Fruit fly (Drosophila melanogaster) whole organism, adult: ENCODE results near the gene Sox100B.

Experiments used
- CG11617 ChIP-seq: fragments of 200-800 bp; sonication (Bioruptor generic); optimal IDR thresholded peaks from 2 replicates; lab custom pipeline; 2017; ENCODE audit warnings: mild to moderate bottlenecking, missing biosample characterization, missing genetic modification reagents, missing genetic modification characterization
- CG12768 ChIP-seq: fragments of 200-800 bp; sonication (Bioruptor generic); optimal IDR thresholded peaks from 2 replicates; lab custom pipeline; 2017; ENCODE audit warnings: missing biosample characterization, missing genetic modification characterization, mild to moderate bottlenecking, moderate library complexity, missing genetic modification reagents
- CG14711 ChIP-seq: fragments of 200-800 bp; sonication (Bioruptor generic); optimal IDR thresholded peaks from 2 replicates; lab custom pipeline; 2018; ENCODE audit warnings: missing biosample characterization, mild to moderate bottlenecking, missing genetic modification characterization, moderate library complexity
- CG1620 ChIP-seq: fragments of 200-800 bp; sonication (Bioruptor generic); optimal IDR thresholded peaks from 2 replicates; lab custom pipeline; 2016; ENCODE audit warnings: missing biosample characterization, missing genetic modification characterization
- CG33017 ChIP-seq: fragments of 200-800 bp; sonication (Bioruptor generic); optimal IDR thresholded peaks from 2 replicates; lab custom pipeline; 2018; ENCODE audit warnings: missing biosample characterization, mild to moderate bottlenecking, missing genetic modification characterization, moderate library complexity
- CG5204 ChIP-seq: fragments of 200-800 bp; sonication (Bioruptor generic); optimal IDR thresholded peaks from 2 replicates; lab custom pipeline; 2016; ENCODE audit warnings: missing biosample characterization, missing genetic modification characterization
- CG7045 ChIP-seq: fragments of 200-800 bp; sonication (Bioruptor generic); optimal IDR thresholded peaks from 2 replicates; lab custom pipeline; 2017; ENCODE audit warnings: missing biosample characterization, mild to moderate bottlenecking, missing genetic modification characterization
- CG7101 ChIP-seq: fragments of 200-800 bp; sonication (Bioruptor generic); optimal IDR thresholded peaks from 2 replicates; lab custom pipeline; 2018; ENCODE audit warnings: missing biosample characterization, mild to moderate bottlenecking, missing genetic modification characterization, moderate library complexity
- Clk ChIP-seq: fragments of 200-800 bp; sonication (Bioruptor generic); optimal IDR thresholded peaks from 2 replicates; lab custom pipeline; 2017; ENCODE audit warnings: missing biosample characterization, missing genetic modification characterization
- Crg-1 ChIP-seq: fragments of 200-800 bp; sonication (Bioruptor generic); optimal IDR thresholded peaks from 2 replicates; lab custom pipeline; 2016; ENCODE audit warnings: missing biosample characterization, missing genetic modification characterization
- Hr96 ChIP-seq: fragments of 200-800 bp; sonication (Bioruptor generic); optimal IDR thresholded peaks from 2 replicates; lab custom pipeline; 2016; ENCODE audit warnings: missing biosample characterization, missing genetic modification characterization
- Mnt ChIP-seq: fragments of 200-800 bp; sonication (Bioruptor generic); optimal IDR thresholded peaks from 2 replicates; lab custom pipeline; 2016; ENCODE audit warnings: missing biosample characterization, mild to moderate bottlenecking, missing genetic modification characterization
- bab1 ChIP-seq: fragments of 200-800 bp; sonication (Bioruptor generic); optimal IDR thresholded peaks from 3 replicates; lab custom pipeline; 2019; ENCODE audit warnings: missing biosample characterization, mild to moderate bottlenecking, missing genetic modification characterization, moderate library complexity
- cic ChIP-seq: fragments of 200-800 bp; sonication (Bioruptor generic); optimal IDR thresholded peaks from 2 replicates; lab custom pipeline; 2017; ENCODE audit warnings: missing biosample characterization, mild to moderate bottlenecking, missing genetic modification characterization, moderate library complexity
- cnc ChIP-seq, 2 experiments: fragments of >200 bp; optimal IDR thresholded peaks; 2 replicates each; lab custom pipeline; 2017
- kay ChIP-seq: fragments of 200-800 bp; sonication (Bioruptor generic); peaks from one replicate; lab custom pipeline; 2016; ENCODE audit warnings: missing biosample characterization, missing genetic modification characterization, borderline replicate concordance
- ovo ChIP-seq: fragments of 200-800 bp; sonication (Bioruptor generic); optimal IDR thresholded peaks from 2 replicates; lab custom pipeline; 2016; ENCODE audit warnings: missing biosample characterization, missing genetic modification characterization
- pad ChIP-seq: fragments of 200-800 bp; sonication (Bioruptor generic); optimal IDR thresholded peaks from 3 replicates; lab custom pipeline; 2017; ENCODE audit warnings: missing biosample characterization, missing genetic modification characterization, mild to moderate bottlenecking, moderate library complexity, missing genetic modification reagents
- tj ChIP-seq: fragments of 200-800 bp; sonication (Bioruptor generic); optimal IDR thresholded peaks from 3 replicates; lab custom pipeline; 2017; ENCODE audit warnings: missing biosample characterization, mild to moderate bottlenecking, missing genetic modification characterization, moderate library complexity
- toe ChIP-seq: fragments of 200-800 bp; sonication (Bioruptor generic); optimal IDR thresholded peaks from 2 replicates; lab custom pipeline; 2016; ENCODE audit warnings: missing biosample characterization, missing genetic modification characterization

The Sox100B gene

DNA sequence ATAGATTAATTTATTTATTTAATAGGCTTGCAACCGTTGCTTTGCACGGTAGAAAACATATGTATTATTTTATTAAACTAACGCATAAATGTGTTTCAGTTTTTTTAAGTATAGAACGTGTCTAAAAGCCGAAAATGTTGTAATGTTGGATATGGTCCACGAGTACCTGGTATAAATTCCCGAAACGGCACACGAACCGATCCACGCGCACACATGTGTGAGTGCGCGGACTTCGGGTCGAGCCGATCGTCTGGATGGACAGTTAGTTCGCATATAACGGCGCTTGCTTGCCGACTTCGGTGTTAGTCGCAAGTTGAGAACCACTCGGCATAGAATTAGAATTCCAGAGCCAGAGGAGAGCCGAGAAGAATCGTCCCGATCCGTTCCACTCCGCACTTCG, 16.4 kb upstream of the Sox100B start, which contains the start of gene Alp4:
Gene Alp4, plus strand, starts transcription at position 301 of the 400 bp plus-strand sequence.
- TF ChIP-seq CG7045 (no peak), CG12768 (GFP tag; lab: Kevin White, UChicago) (no peak), CG11617 (GFP tag; lab: Kevin White, UChicago) (no peak), tj (GFP tag; lab: Kevin White, UChicago) (no peak), pad (GFP tag; lab: Kevin White, UChicago) (no peak), CG1620 (GFP tag; lab: Kevin White, UChicago) (no peak), cic (GFP tag; lab: Kevin White, UChicago) (no peak), CG5204 (no peak), CG33017 (no peak), CG7101 (tag; lab: Kevin White, UChicago) (no peak), Hr96 (GFP tag; lab: Kevin White, UChicago) (no peak)

DNA sequence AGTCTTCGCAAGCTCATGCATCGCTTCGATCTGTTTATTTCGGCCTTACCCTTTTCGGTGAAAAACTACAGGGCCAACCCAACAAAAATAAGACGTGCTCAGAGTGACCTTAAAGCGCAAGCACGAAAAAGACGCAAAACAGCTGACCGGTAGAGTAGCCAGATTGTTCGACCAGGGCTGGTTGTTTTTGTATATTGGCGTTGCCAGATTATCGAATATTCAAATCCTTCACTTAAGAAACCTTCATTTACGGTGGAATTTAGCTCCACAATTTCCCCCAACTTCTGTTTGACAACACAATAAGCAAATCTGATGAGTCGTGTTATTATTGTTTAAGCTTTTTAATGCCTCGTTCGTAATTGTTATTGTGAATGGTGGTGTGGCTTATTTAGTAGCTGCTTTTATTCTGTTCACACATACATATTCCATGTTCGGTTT, 11.2 kb upstream of the Sox100B start, which contains the start of gene Chchd3:
Gene Chchd3, minus strand, starts transcription at position 132 of the 438 bp plus-strand sequence.
- TF ChIP-seq tj (GFP tag; lab: Kevin White, UChicago) (no peak), CG7101 (tag; lab: Kevin White, UChicago) (peak; percentile 3), CG7045 (no peak), kay (GFP tag; lab: Kevin White, UChicago) (no peak), bab1 (GFP tag; lab: Kevin White, UChicago) (peak; percentile 40), Crg-1 (no peak), CG1620 (GFP tag; lab: Kevin White, UChicago) (peak; percentile 9)

dm6 chr3R:31059036-31059806, 5.8 kb upstream of the Sox100B start:
- peak; percentile 17 for TF ChIP-seq Hr96 (GFP tag; lab: Kevin White, UChicago)
- TF ChIP-seq cnc (optimal IDR thresholded peaks at IDR 0.05; lab: Kevin White, UChicago) = no peak
- no peak for TF ChIP-seq ovo
- peak; percentile 68 for TF ChIP-seq Clk (GFP tag; lab: Kevin White, UChicago)
- TF ChIP-seq bab1 (GFP tag; lab: Kevin White, UChicago) = peak; percentile 83
- peak; percentile 80 for TF ChIP-seq CG14711
- TF ChIP-seq toe (GFP tag; lab: Kevin White, UChicago) = no peak
- no peak for TF ChIP-seq Crg-1
- peak; percentile 83 for TF ChIP-seq CG7045
- peak; percentile 77 for TF ChIP-seq CG11617 (GFP tag; lab: Kevin White, UChicago)
- no peak for TF ChIP-seq CG5204
- peak; percentile 78 for TF ChIP-seq tj (GFP tag; lab: Kevin White, UChicago)
- no peak for TF ChIP-seq Mnt (GFP tag; lab: Kevin White, UChicago)
- peak; percentile 99 for TF ChIP-seq kay (GFP tag; lab: Kevin White, UChicago)
- peak; percentile 68 for TF ChIP-seq cic (GFP tag; lab: Kevin White, UChicago)
- peak; percentile 81 for TF ChIP-seq CG12768 (GFP tag; lab: Kevin White, UChicago)
- TF ChIP-seq CG1620 (GFP tag; lab: Kevin White, UChicago) = no peak
- no peak for TF ChIP-seq pad (GFP tag; lab: Kevin White, UChicago)
- peak; percentile 80 for TF ChIP-seq CG7101 (tag; lab: Kevin White, UChicago)
- TF ChIP-seq CG33017 = peak; percentile 79

DNA sequence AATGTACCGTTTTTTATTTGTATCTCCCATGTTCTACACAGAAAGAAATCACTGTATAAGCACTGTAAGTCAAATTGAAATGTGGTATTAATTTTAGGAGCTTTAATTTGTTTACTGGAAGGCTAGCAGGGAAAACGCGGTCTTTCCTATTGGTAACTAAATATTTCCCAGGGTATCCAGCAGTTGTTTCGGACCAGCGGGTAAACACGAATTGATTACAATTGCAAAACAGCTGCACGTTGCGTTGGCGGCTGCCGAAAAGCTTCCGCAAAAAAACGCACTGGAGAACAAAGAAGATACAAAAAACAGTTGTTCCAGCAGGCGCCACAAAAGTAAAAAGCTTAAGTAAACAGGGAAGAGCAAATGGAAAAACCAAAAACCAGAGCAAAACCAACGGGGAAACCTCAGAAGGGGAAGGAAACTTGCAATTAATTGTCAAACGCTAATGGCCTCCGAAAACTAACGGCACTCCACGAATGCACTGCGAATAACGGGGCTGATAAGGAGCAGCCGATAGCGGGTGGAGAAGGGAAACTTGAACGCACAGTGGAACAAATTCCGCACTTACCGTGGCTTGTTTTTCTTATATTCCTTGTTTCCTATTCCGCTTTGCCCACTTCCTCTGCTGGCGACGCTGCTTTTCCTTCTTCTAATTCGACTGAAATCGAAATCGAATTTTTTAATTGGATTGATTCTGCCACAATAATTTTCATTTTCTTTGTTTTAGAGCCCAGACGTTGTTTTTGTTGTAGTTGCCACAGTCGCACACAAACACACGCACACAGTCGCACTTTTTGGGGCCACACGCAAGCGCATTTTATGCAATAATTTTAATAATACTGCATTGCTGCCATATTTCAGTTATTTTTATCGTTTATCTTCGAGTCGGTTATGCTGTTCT, 5.0 kb upstream of the Sox100B start:
- TF ChIP-seq Crg-1 = no peak
- peak; percentile 32 for TF ChIP-seq CG7045
- no peak for TF ChIP-seq Hr96 (GFP tag; lab: Kevin White, UChicago)
- TF ChIP-seq ovo = peak; percentile 98
- TF ChIP-seq CG11617 (GFP tag; lab: Kevin White, UChicago) = no peak
- TF ChIP-seq CG5204 = peak; percentile 30
- peak; percentile 98 for TF ChIP-seq pad (GFP tag; lab: Kevin White, UChicago)

DNA sequence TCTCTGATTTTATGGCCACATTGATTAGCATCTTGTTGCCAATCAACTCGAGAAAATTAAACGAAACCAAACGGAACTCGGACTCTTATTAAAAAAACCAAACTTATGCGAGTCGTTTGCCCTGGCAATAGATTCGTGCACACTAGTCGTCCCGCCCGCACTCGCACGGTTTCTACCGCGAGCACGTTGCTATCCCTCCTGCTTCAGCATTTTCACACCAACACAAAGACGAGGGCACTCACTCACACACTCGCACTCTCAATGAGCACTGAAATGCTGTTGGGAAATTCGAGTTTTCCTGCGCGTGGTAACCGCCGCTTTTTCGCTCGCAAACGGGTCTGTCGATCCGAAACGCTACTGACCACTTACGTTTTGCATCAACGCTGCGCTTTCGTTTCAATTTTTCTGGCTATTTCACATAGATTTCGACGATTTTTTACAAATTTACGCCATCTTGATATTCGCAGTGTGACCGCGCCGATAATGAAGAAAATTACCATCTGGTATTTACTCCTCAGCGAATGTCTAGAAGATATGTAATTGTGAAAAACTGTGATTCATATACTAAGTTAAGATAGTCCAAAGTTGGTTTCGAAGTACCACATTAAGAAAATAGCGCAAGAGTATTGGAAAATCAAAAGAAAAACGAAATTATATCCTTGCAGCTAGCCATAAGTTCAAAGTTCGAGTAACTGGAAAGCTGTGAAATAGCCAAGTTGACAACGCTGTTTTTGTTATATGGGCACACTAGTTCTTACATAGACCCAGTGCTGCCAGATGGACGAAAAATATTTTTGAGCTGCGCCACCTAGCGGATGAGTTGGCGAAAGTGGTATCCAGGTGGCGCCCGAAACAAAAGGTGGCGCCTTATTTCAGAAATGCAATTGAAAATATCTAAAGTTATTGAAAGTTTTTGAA, 4.1 kb upstream of the Sox100B start, which contains the start of gene dco:
Gene dco, minus strand, starts transcription at position 503 of the 918 bp plus-strand sequence.
- TF ChIP-seq toe (GFP tag; lab: Kevin White, UChicago) (peak; percentile 64), pad (GFP tag; lab: Kevin White, UChicago) (peak; percentile 54), ovo (no peak), Mnt (GFP tag; lab: Kevin White, UChicago) (peak; percentile 88), Crg-1 (peak; percentile 42), Clk (GFP tag; lab: Kevin White, UChicago) (no peak), CG11617 (GFP tag; lab: Kevin White, UChicago) (no peak), CG14711 (no peak), CG33017 (no peak), cnc (optimal IDR thresholded peaks at IDR 0.05; lab: Kevin White, UChicago) (no peak), kay (GFP tag; lab: Kevin White, UChicago) (no peak), CG5204 (peak; percentile 44), CG12768 (GFP tag; lab: Kevin White, UChicago) (peak; percentile 7), bab1 (GFP tag; lab: Kevin White, UChicago) (peak; percentile 52), cic (GFP tag; lab: Kevin White, UChicago) (no peak), tj (GFP tag; lab: Kevin White, UChicago) (peak; percentile 77), CG7045 (peak; percentile 38), CG1620 (GFP tag; lab: Kevin White, UChicago) (peak; percentile 69), Hr96 (GFP tag; lab: Kevin White, UChicago) (peak; percentile 86), CG7101 (tag; lab: Kevin White, UChicago) (peak; percentile 37)
